Worm (Caenorhabditis elegans) whole organism, L4/young adult: ENCODE data around the gene ZK816.3.

Source experiments
- W03F9.2 ChIP-seq: fragments of 150-350 bp; optimal IDR thresholded peaks from 2 replicates; lab custom pipeline; 2014; ENCODE audit warnings: missing biosample characterization, missing genetic modification characterization
- dao-5 ChIP-seq: sonication (generic microtip); optimal IDR thresholded peaks from 2 replicates; lab custom pipeline; 2016; ENCODE audit warnings: missing genotype, missing genetic modification characterization, moderate library complexity, missing compliant biosample characterization
- him-1 ChIP-seq: sonication (generic microtip); optimal IDR thresholded peaks from 2 replicates; lab custom pipeline; 2016; ENCODE audit warnings: missing genotype, missing genetic modification reagents, missing genetic modification characterization, missing compliant biosample characterization

- TF ChIP-seq dao-5 (tag; lab: Kevin White, UChicago) (no peak), him-1 (no peak), W03F9.2 (tag; lab: Kevin White, UChicago) (no peak)
Measured at ce11 chrX:3304068-3304467, 44.1 kb upstream of the ZK816.3 start, which contains the start of gene F11D5.7.
